Worm (Caenorhabditis elegans): ENCODE measurements around the gene nhr-152.

DNA sequence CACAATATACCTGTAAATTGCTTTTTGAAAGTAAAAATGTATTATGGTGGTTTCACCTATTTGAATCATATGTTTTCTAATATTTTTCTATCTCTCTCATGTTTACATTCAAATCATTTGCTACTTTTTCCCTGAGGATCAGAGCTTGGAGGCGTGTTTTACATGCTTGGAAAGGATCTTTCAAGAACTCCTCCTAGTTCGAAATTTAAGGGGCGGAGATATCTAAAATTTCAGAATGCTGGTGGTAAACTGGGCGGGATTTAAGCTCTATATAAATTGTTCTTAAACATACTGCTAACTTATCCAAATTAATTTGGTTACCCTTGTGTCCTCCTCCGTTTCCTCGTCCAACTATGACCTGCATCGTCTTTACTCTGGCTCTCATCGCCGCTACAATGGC, 18.2 kb upstream of the nhr-152 start, which contains the start of gene C12D5.5:
- no peak for TF ChIP-seq W03F9.2 (tag; optimal IDR thresholded peaks at IDR 0.05)
- no peak for TF ChIP-seq him-1 (tag; optimal IDR thresholded peaks at IDR 0.05)
- no peak for TF ChIP-seq dao-5 (tag; optimal IDR thresholded peaks at IDR 0.05)
